Fruit fly (Drosophila melanogaster): ENCODE data around the gene RpS26.
A peak's percentile ranks its signal among the peaks of the same experiment; 100 is the strongest.

The RpS26 gene

DNA sequence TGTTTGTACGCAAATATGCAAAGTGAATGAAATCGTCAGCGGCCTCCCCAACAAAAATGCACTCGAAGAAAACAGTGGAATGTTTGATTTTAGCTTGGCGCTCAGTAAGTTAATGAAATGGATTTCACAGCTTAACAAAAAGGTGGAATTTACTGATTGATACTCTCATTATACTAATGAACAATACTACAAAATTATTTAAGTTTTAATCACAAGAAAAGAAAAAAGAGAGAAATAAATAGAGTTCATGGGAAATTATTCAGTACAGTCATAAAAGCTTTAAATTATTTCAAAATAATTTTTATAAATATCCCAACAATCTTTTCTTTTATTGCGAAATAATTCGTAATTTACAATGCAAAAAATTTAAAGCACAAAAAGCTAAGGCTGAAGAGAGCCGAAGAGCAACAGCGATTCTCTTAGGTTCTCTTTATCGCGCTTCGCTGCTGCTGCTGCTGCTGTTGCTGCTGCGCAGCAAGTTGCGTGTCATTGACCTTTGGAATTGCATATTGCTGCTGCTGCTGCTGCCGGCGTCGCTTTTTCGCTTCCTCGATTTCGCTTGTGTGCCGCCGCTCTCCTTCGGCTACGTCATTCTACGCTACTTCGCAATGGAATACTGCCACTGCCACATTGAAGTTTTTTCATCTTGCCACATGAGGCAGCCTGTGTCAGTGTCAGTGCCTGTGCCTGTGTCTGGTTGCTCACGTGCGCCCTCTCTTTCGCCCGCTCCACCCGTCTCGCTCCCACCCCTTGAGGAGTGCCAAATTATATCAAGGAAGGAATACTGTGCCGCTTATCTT is 22.5 kb upstream of the RpS26 start:
- TF ChIP-seq N (GFP tag; optimal IDR thresholded peaks at IDR 0.05) (no peak), sage (GFP tag; optimal IDR thresholded peaks at IDR 0.05) (peak; percentile 4), dl (GFP tag; optimal IDR thresholded peaks at IDR 0.05; ENCODE audit: insufficient read depth in 1 of 2, partially characterized antibody in 2 of 2) (no peak), brk (GFP tag; optimal IDR thresholded peaks at IDR 0.05) (peak; percentile 25), h (GFP tag; optimal IDR thresholded peaks at IDR 0.05) (peak; percentile 63), Hr83 (GFP tag; optimal IDR thresholded peaks at IDR 0.05; ENCODE audit: poor library complexity, severe bottlenecking) (peak; percentile 14), woc (GFP tag; optimal IDR thresholded peaks at IDR 0.05) (peak; percentile 23), Sp1 (GFP tag; optimal IDR thresholded peaks at IDR 0.05) (peak; percentile 65), foxo (GFP tag; optimal IDR thresholded peaks at IDR 0.05) (peak in 1 of 2 experiments; percentile 76), Hnf4 (GFP tag; optimal IDR thresholded peaks at IDR 0.05) (peak; percentile 14), ey (GFP tag; optimal IDR thresholded peaks at IDR 0.05) (peak; percentile 45), Vsx2 (GFP tag; optimal IDR thresholded peaks at IDR 0.05; ENCODE audit: partially characterized antibody) (peak; percentile 3), CG32264 (GFP tag; optimal IDR thresholded peaks at IDR 0.05) (peak; percentile 27), dsf (GFP tag; optimal IDR thresholded peaks at IDR 0.05; ENCODE audit: borderline replicate concordance) (no peak), br (GFP tag; optimal IDR thresholded peaks at IDR 0.05) (peak; percentile 39), Dfd (GFP tag; optimal IDR thresholded peaks at IDR 0.05) (peak; percentile 54), rgr (GFP tag; optimal IDR thresholded peaks at IDR 0.05) (peak; percentile 39), Myc (optimal IDR thresholded peaks at IDR 0.05) (no peak), psq (GFP tag; optimal IDR thresholded peaks at IDR 0.05) (peak; percentile 79), HLH106 (tag; optimal IDR thresholded peaks at IDR 0.05) (peak; percentile 65), Rel (GFP tag; optimal IDR thresholded peaks at IDR 0.05) (no peak), Rel (tag; optimal IDR thresholded peaks at IDR 0.05) (peak; percentile 19), jim (GFP tag; optimal IDR thresholded peaks at IDR 0.05) (no peak), OdsH (GFP tag; optimal IDR thresholded peaks at IDR 0.05) (peak; percentile 72), fru (GFP tag; optimal IDR thresholded peaks at IDR 0.05) (peak; percentile 61)

DNA sequence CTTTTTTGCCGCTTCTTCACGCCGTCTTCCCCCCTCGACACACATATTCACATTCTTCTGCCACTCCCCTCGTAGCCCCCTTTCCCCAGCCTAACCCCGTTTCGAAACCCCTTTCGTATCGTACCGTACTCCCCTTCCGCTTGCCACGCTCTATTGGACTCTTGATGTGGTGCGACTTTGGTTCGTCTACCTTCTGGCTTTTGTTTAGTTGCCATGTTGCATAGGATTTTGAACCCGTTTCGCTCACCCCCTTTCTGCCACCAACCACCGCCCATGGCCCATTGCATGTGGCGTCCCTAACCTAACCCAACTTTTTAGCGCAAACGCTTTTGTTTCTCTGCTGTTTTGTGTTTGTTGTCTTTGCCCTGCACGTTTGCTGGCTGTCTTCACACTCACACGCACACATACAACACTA is 21.0 kb upstream of the RpS26 start:
- TF ChIP-seq N (GFP tag; optimal IDR thresholded peaks at IDR 0.05) (no peak), Mio (GFP tag; optimal IDR thresholded peaks at IDR 0.05) (no peak), usp (GFP tag; optimal IDR thresholded peaks at IDR 0.05) (no peak), foxo (GFP tag; optimal IDR thresholded peaks at IDR 0.05) (peak in 1 of 2 experiments; percentile 13), Hnf4 (GFP tag; optimal IDR thresholded peaks at IDR 0.05) (peak; percentile 47), GATAd (GFP tag; optimal IDR thresholded peaks at IDR 0.05) (no peak), Myc (optimal IDR thresholded peaks at IDR 0.05) (no peak), Rel (GFP tag; optimal IDR thresholded peaks at IDR 0.05) (no peak), Rel (tag; optimal IDR thresholded peaks at IDR 0.05) (peak; percentile 50), br (GFP tag; optimal IDR thresholded peaks at IDR 0.05) (no peak), psq (GFP tag; optimal IDR thresholded peaks at IDR 0.05) (peak; percentile 92), Vsx2 (GFP tag; optimal IDR thresholded peaks at IDR 0.05; ENCODE audit: partially characterized antibody) (no peak), CG9705 (GFP tag; optimal IDR thresholded peaks at IDR 0.05) (no peak), woc (GFP tag; optimal IDR thresholded peaks at IDR 0.05) (no peak), Dif (GFP tag; optimal IDR thresholded peaks at IDR 0.05; ENCODE audit: partially characterized antibody) (no peak), dsf (GFP tag; optimal IDR thresholded peaks at IDR 0.05; ENCODE audit: borderline replicate concordance) (no peak), rgr (GFP tag; optimal IDR thresholded peaks at IDR 0.05) (no peak), ey (GFP tag; optimal IDR thresholded peaks at IDR 0.05) (peak; percentile 18)

DNA sequence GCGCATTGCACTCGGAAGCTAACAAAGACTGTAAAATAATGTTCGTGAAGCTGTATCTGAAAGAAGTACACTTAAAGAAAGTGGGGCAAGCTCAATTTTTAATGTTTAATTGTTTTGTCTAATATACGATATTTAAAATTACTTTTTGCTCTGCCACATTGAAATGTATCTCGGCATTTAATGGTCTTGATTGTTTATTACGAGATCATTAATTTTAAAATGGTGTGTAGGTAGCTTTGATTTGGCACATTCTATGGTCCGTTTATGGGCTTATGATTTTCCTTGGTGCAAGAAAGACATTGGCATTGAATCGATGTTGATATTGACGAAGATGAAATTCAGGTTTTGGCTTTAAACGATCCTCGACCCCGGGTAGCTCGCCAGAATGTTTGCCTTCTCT is 20.5 kb upstream of the RpS26 start:
- TF ChIP-seq sv (GFP tag; optimal IDR thresholded peaks at IDR 0.05), result no peak
- TF ChIP-seq rgr (GFP tag; optimal IDR thresholded peaks at IDR 0.05), result peak; percentile 73
- no peak for TF ChIP-seq lola (GFP tag; optimal IDR thresholded peaks at IDR 0.05)
- peak; percentile 24 for TF ChIP-seq sage (GFP tag; optimal IDR thresholded peaks at IDR 0.05)
- no peak for TF ChIP-seq GATAd (GFP tag; optimal IDR thresholded peaks at IDR 0.05)
- TF ChIP-seq Hnf4 (GFP tag; optimal IDR thresholded peaks at IDR 0.05), result peak; percentile 53
- no peak for TF ChIP-seq Abd-B (GFP tag; optimal IDR thresholded peaks at IDR 0.05)
- TF ChIP-seq CG9705 (GFP tag; optimal IDR thresholded peaks at IDR 0.05), result peak; percentile 51
- peak; percentile 69 for TF ChIP-seq woc (GFP tag; optimal IDR thresholded peaks at IDR 0.05)
- TF ChIP-seq br (GFP tag; optimal IDR thresholded peaks at IDR 0.05), result peak; percentile 83
- TF ChIP-seq h (GFP tag; optimal IDR thresholded peaks at IDR 0.05), result peak; percentile 74
- TF ChIP-seq tai (GFP tag; optimal IDR thresholded peaks at IDR 0.05), result peak; percentile 58
- TF ChIP-seq dmrt93B (GFP tag; optimal IDR thresholded peaks at IDR 0.05), result peak; percentile 57
- no peak for TF ChIP-seq psq (GFP tag; optimal IDR thresholded peaks at IDR 0.05)
- TF ChIP-seq OdsH (GFP tag; optimal IDR thresholded peaks at IDR 0.05), result peak; percentile 77
- peak; percentile 81 for TF ChIP-seq HLH106 (tag; optimal IDR thresholded peaks at IDR 0.05)
- peak; percentile 79 for TF ChIP-seq fru (GFP tag; optimal IDR thresholded peaks at IDR 0.05)
- no peak for TF ChIP-seq Vsx2 (GFP tag; optimal IDR thresholded peaks at IDR 0.05; ENCODE audit: partially characterized antibody)
- peak; percentile 71 for TF ChIP-seq ey (GFP tag; optimal IDR thresholded peaks at IDR 0.05)
- peak; percentile 33 for TF ChIP-seq CG32264 (GFP tag; optimal IDR thresholded peaks at IDR 0.05)
- TF ChIP-seq CrebA (GFP tag; optimal IDR thresholded peaks at IDR 0.05; ENCODE audit: borderline replicate concordance), result peak; percentile 36
- peak in 1 of 2 experiments; percentile 66 for TF ChIP-seq foxo (GFP tag; optimal IDR thresholded peaks at IDR 0.05)
- TF ChIP-seq pan (optimal IDR thresholded peaks at IDR 0.05), result no peak
- peak; percentile 14 for TF ChIP-seq dsf (GFP tag; optimal IDR thresholded peaks at IDR 0.05; ENCODE audit: borderline replicate concordance)
- peak; percentile 4 for TF ChIP-seq Hr83 (GFP tag; optimal IDR thresholded peaks at IDR 0.05; ENCODE audit: poor library complexity, severe bottlenecking)
- peak; percentile 15 for TF ChIP-seq brk (GFP tag; optimal IDR thresholded peaks at IDR 0.05)
- no peak for TF ChIP-seq usp (GFP tag; optimal IDR thresholded peaks at IDR 0.05)
- TF ChIP-seq Sp1 (GFP tag; optimal IDR thresholded peaks at IDR 0.05), result peak; percentile 84
- TF ChIP-seq Jra (GFP tag; optimal IDR thresholded peaks at IDR 0.05), result peak; percentile 42

All from whole organism, wandering third instar larva.